Worm (Caenorhabditis elegans) whole organism, L2 larva: Measurements from ENCODE around the gene Y57G11C.48.

Experiments used
- C34F6.9 ChIP-seq: fragments of 150-350 bp; optimal IDR thresholded peaks from 2 replicates; lab custom pipeline; 2014; ENCODE audit warnings: missing biosample characterization, missing genetic modification characterization
- F13H6.1 ChIP-seq: sonication (generic microtip); optimal IDR thresholded peaks from 2 replicates; lab custom pipeline; 2016; ENCODE audit warnings: missing genetic modification characterization, missing compliant biosample characterization
- R02D3.7 ChIP-seq: fragments of 150-350 bp; optimal IDR thresholded peaks from 2 replicates; lab custom pipeline; 2014; ENCODE audit warnings: missing biosample characterization, missing genetic modification characterization
- Y55F3AM.14 ChIP-seq: fragments of 200-800 bp; sonication (Bioruptor generic); optimal IDR thresholded peaks from 2 replicates; lab custom pipeline; 2018; ENCODE audit warnings: mild to moderate bottlenecking, missing genetic modification characterization, missing compliant biosample characterization
- ZK546.5 ChIP-seq: sonication (generic microtip); optimal IDR thresholded peaks from 2 replicates; lab custom pipeline; 2017; ENCODE audit warnings: missing biosample characterization, missing genetic modification characterization
- alr-1 ChIP-seq: fragments of 150-350 bp; optimal IDR thresholded peaks from 2 replicates; lab custom pipeline; 2014; ENCODE audit warnings: missing biosample characterization, missing genetic modification characterization
- aly-2 ChIP-seq: fragments of 150-350 bp; optimal IDR thresholded peaks from 2 replicates; lab custom pipeline; 2014; ENCODE audit warnings: missing biosample characterization, missing genetic modification characterization
- ama-1 ChIP-seq: fragments of 150-350 bp; optimal IDR thresholded peaks from 2 replicates; lab custom pipeline; 2018; ENCODE audit warnings: inconsistent platforms
- blmp-1 ChIP-seq: sonication (generic microtip); optimal IDR thresholded peaks from 2 replicates; lab custom pipeline; 2017; ENCODE audit warnings: missing genetic modification characterization, mild to moderate bottlenecking, missing compliant biosample characterization, antibody characterized with exemption, moderate library complexity; ENCODE audit not compliant: insufficient read depth
- ceh-16 ChIP-seq: fragments of 150-350 bp; optimal IDR thresholded peaks from 2 replicates; lab custom pipeline; 2014; ENCODE audit warnings: missing biosample characterization, missing genetic modification characterization
- ceh-82 ChIP-seq: fragments of 150-350 bp; optimal IDR thresholded peaks from 2 replicates; lab custom pipeline; 2014; ENCODE audit warnings: missing biosample characterization, missing genetic modification characterization
- crh-2 ChIP-seq: sonication (generic microtip); optimal IDR thresholded peaks from 2 replicates; lab custom pipeline; 2017; ENCODE audit warnings: missing biosample characterization, missing genetic modification characterization
- dmd-4 ChIP-seq: sonication (generic microtip); optimal IDR thresholded peaks from 2 replicates; lab custom pipeline; 2017; ENCODE audit warnings: missing biosample characterization, missing genetic modification characterization
- egl-27 ChIP-seq: sonication (generic microtip); optimal IDR thresholded peaks from 3 replicates; lab custom pipeline; 2017; ENCODE audit warnings: missing biosample characterization, missing genetic modification reagents, missing genetic modification characterization
- elt-1 ChIP-seq: fragments of 150-350 bp; optimal IDR thresholded peaks from 2 replicates; lab custom pipeline; 2014; ENCODE audit warnings: missing biosample characterization, missing genetic modification characterization
- elt-3 ChIP-seq: sonication (generic microtip); optimal IDR thresholded peaks from 2 replicates; lab custom pipeline; 2017; ENCODE audit warnings: missing biosample characterization, missing genetic modification characterization
- fos-1 ChIP-seq: fragments of 150-350 bp; optimal IDR thresholded peaks from 2 replicates; lab custom pipeline; 2014; ENCODE audit warnings: missing biosample characterization, missing genetic modification characterization
- gmeb-1 ChIP-seq: fragments of 150-350 bp; optimal IDR thresholded peaks from 2 replicates; lab custom pipeline; 2014; ENCODE audit warnings: missing biosample characterization, missing genetic modification characterization
- lin-11 ChIP-seq: fragments of 150-350 bp; sonication (generic microtip); optimal IDR thresholded peaks from 2 replicates; lab custom pipeline; 2014; ENCODE audit warnings: missing biosample characterization, missing genetic modification characterization, inconsistent platforms, mixed read lengths
- lin-13 ChIP-seq: fragments of 150-350 bp; optimal IDR thresholded peaks from 2 replicates; lab custom pipeline; 2014; ENCODE audit warnings: missing biosample characterization, missing genetic modification reagents, missing genetic modification characterization
- lin-39 ChIP-seq: fragments of 150-350 bp; optimal IDR thresholded peaks from 2 replicates; lab custom pipeline; 2014; ENCODE audit warnings: missing biosample characterization, missing genetic modification reagents, missing genetic modification characterization
- lsy-2 ChIP-seq, 2 experiments: fragments of 150-350 bp in 1 of 2; sonication (generic microtip) in 1 of 2; optimal IDR thresholded peaks; 2 replicates each; lab custom pipeline; 2014 to 2017; ENCODE audit warnings: missing biosample characterization in 2 of 2, missing genetic modification characterization in 2 of 2
- mab-5 ChIP-seq: fragments of 150-350 bp; optimal IDR thresholded peaks from 2 replicates; lab custom pipeline; 2014; ENCODE audit warnings: missing biosample characterization, missing genetic modification characterization
- mbf-1 ChIP-seq: sonication (generic microtip); optimal IDR thresholded peaks from 2 replicates; lab custom pipeline; 2017; ENCODE audit warnings: missing biosample characterization, missing genetic modification characterization
- mdl-1 ChIP-seq, 2 experiments: fragments of 150-350 bp in 1 of 2; sonication (generic microtip) in 1 of 2; optimal IDR thresholded peaks; 2 replicates each; lab custom pipeline; 2017; ENCODE audit warnings: missing biosample characterization in 2 of 2, missing genetic modification characterization in 2 of 2
- nhr-10 ChIP-seq: sonication (generic microtip); optimal IDR thresholded peaks from 2 replicates; lab custom pipeline; 2017; ENCODE audit warnings: missing biosample characterization, missing genetic modification characterization
- nhr-11 ChIP-seq: fragments of 150-350 bp; optimal IDR thresholded peaks from 2 replicates; lab custom pipeline; 2014; ENCODE audit warnings: missing biosample characterization, missing genetic modification characterization
- nhr-12 ChIP-seq: fragments of 150-350 bp; optimal IDR thresholded peaks from 2 replicates; lab custom pipeline; 2014; ENCODE audit warnings: missing biosample characterization, missing genetic modification characterization
- nhr-129 ChIP-seq: fragments of 150-350 bp; optimal IDR thresholded peaks from 2 replicates; lab custom pipeline; 2014; ENCODE audit warnings: missing biosample characterization, missing genetic modification characterization
- nhr-21 ChIP-seq: fragments of 150-350 bp; optimal IDR thresholded peaks from 2 replicates; lab custom pipeline; 2014; ENCODE audit warnings: missing biosample characterization, missing genetic modification characterization
- nhr-23 ChIP-seq: fragments of 150-350 bp; optimal IDR thresholded peaks from 2 replicates; lab custom pipeline; 2014; ENCODE audit warnings: missing biosample characterization, missing genetic modification reagents, missing genetic modification characterization
- nhr-237 ChIP-seq: fragments of 150-350 bp; optimal IDR thresholded peaks from 2 replicates; lab custom pipeline; 2014; ENCODE audit warnings: missing biosample characterization, missing genetic modification characterization
- nhr-25 ChIP-seq: fragments of 150-350 bp; sonication (generic microtip); optimal IDR thresholded peaks from 3 replicates; lab custom pipeline; 2014; ENCODE audit warnings: missing biosample characterization, missing genetic modification characterization
- nhr-6 ChIP-seq: fragments of 150-350 bp; optimal IDR thresholded peaks from 2 replicates; lab custom pipeline; 2014; ENCODE audit warnings: missing biosample characterization, missing genetic modification characterization
- nhr-77 ChIP-seq: fragments of 150-350 bp; optimal IDR thresholded peaks from 2 replicates; lab custom pipeline; 2014; ENCODE audit warnings: missing biosample characterization, missing genetic modification characterization
- peb-1 ChIP-seq: fragments of 150-350 bp; optimal IDR thresholded peaks from 2 replicates; lab custom pipeline; 2014; ENCODE audit warnings: missing biosample characterization, missing genetic modification characterization
- sem-4 ChIP-seq: fragments of 150-350 bp; optimal IDR thresholded peaks from 2 replicates; lab custom pipeline; 2014; ENCODE audit warnings: missing biosample characterization, missing genetic modification reagents, missing genetic modification characterization
- skn-1 ChIP-seq: sonication (generic microtip); optimal IDR thresholded peaks from 2 replicates; lab custom pipeline; 2017; ENCODE audit warnings: missing biosample characterization, missing genetic modification characterization
- sma-3 ChIP-seq: sonication (generic microtip); optimal IDR thresholded peaks from 2 replicates; lab custom pipeline; 2016; ENCODE audit warnings: missing genetic modification reagents, missing genetic modification characterization, missing compliant biosample characterization
- sma-9 ChIP-seq, 2 experiments: fragments of 150-350 bp in 1 of 2; sonication (generic microtip) in 1 of 2; optimal IDR thresholded peaks; 2 replicates each; lab custom pipeline; 2014 to 2016; ENCODE audit warnings: missing genetic modification characterization in 2 of 2, mild to moderate bottlenecking in 1 of 2, missing biosample characterization in 1 of 2, missing compliant biosample characterization in 1 of 2, missing genetic modification reagents in 1 of 2, moderate library complexity in 1 of 2
- snpc-4 ChIP-seq: fragments of 150-350 bp; optimal IDR thresholded peaks from 2 replicates; lab custom pipeline; 2014; ENCODE audit warnings: missing biosample characterization, missing genetic modification characterization
- unc-39 ChIP-seq: fragments of 150-350 bp; optimal IDR thresholded peaks from 2 replicates; lab custom pipeline; 2014; ENCODE audit warnings: missing biosample characterization, missing genetic modification characterization
- unc-55 ChIP-seq: fragments of 150-350 bp; sonication (generic microtip); optimal IDR thresholded peaks from 3 replicates; lab custom pipeline; 2014; ENCODE audit warnings: missing biosample characterization, missing genetic modification reagents, missing genetic modification characterization
- unc-62 ChIP-seq: fragments of 150-350 bp; optimal IDR thresholded peaks from 2 replicates; lab custom pipeline; 2014; ENCODE audit warnings: missing biosample characterization, missing genetic modification reagents, missing genetic modification characterization
- zag-1 ChIP-seq: fragments of 150-350 bp; optimal IDR thresholded peaks from 2 replicates; lab custom pipeline; 2014; ENCODE audit warnings: missing biosample characterization, missing genetic modification characterization
- ztf-1 ChIP-seq: fragments of 200-800 bp; sonication (Bioruptor generic); conservative IDR thresholded peaks from 2 replicates; pipeline ENCODE4 v1.3.6; 2022; ENCODE audit warnings: missing genetic modification characterization, missing compliant biosample characterization
- ztf-11 ChIP-seq: sonication (generic microtip); optimal IDR thresholded peaks from 2 replicates; lab custom pipeline; 2017; ENCODE audit warnings: missing biosample characterization, missing genetic modification characterization
- ztf-4 ChIP-seq: fragments of 150-350 bp; optimal IDR thresholded peaks from 2 replicates; lab custom pipeline; 2014; ENCODE audit warnings: missing biosample characterization, missing genetic modification characterization

The Y57G11C.48 gene

DNA sequence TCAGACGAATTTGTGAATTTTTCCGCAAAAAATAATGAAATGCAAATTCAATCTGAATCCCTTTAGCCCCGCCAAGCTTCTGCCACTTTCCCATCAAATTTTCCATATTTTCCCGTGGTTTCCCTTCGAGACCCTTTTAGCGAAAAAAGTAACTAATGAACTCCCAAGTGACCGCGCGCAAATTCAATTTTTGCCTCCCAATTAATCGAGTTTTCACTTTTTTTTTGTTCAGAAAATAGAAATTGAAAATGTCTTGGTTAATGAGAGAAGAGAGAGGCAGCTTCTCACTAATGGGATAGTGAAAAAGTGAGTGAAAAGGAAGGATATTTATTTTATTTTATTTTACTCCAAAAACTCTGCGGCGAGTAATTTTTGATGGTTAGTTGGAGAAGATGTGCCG lies 15.9 kb upstream of the Y57G11C.48 start:
- TF ChIP-seq nhr-77 (tag; lab: Kevin White, UChicago) (no peak), sma-3 (GFP tag; lab: Kevin White, UChicago) (no peak)

- TF ChIP-seq peb-1 (no peak), alr-1 (no peak), nhr-129 (tag; lab: Kevin White, UChicago) (peak; percentile 92), mbf-1 (tag; lab: Kevin White, UChicago) (no peak), skn-1 (no peak), elt-3 (no peak), lin-11 (tag; lab: Kevin White, UChicago) (no peak), nhr-23 (tag; lab: Kevin White, UChicago) (no peak), lin-13 (GFP tag; lab: Kevin White, UChicago) (peak; percentile 62), F13H6.1 (peak; percentile 29), nhr-6 (tag; lab: Kevin White, UChicago) (peak; percentile 38), unc-55 (GFP tag; lab: Kevin White, UChicago) (peak; percentile 94), nhr-21 (peak; percentile 41), sma-9 (GFP tag; optimal IDR thresholded peaks at IDR 0.05; lab: Kevin White, UChicago) (no peak), sma-9 (tag; optimal IDR thresholded peaks at IDR 0.05; lab: Kevin White, UChicago) (no peak), lsy-2 (tag; optimal IDR thresholded peaks at IDR 0.05; lab: Kevin White, UChicago) (peak; percentile 68 to 89), ztf-1 (GFP tag; lab: Robert Waterston, UW) (no peak), ama-1 (lab: Kevin White, UChicago) (no peak), R02D3.7 (tag; lab: Kevin White, UChicago) (no peak), zag-1 (tag; lab: Kevin White, UChicago) (no peak), fos-1 (tag; lab: Kevin White, UChicago) (peak; percentile 90), nhr-237 (tag; lab: Kevin White, UChicago) (no peak), sem-4 (tag; lab: Kevin White, UChicago) (no peak), C34F6.9 (peak; percentile 89), Y55F3AM.14 (no peak), mdl-1 (tag; optimal IDR thresholded peaks at IDR 0.05; lab: Kevin White, UChicago) (no peak), gmeb-1 (tag; lab: Kevin White, UChicago) (peak; percentile 97), ceh-16 (tag; lab: Kevin White, UChicago) (no peak), nhr-10 (tag; lab: Kevin White, UChicago) (no peak), nhr-12 (tag; lab: Kevin White, UChicago) (no peak), dmd-4 (no peak), ztf-4 (tag; lab: Kevin White, UChicago) (no peak), lin-39 (no peak), snpc-4 (peak; percentile 65), elt-1 (no peak), nhr-11 (tag; lab: Kevin White, UChicago) (no peak), sma-3 (GFP tag; lab: Kevin White, UChicago) (peak; percentile 55), ztf-11 (tag; lab: Kevin White, UChicago) (no peak), egl-27 (no peak), aly-2 (tag; lab: Kevin White, UChicago) (no peak), ZK546.5 (no peak), unc-62 (GFP tag; lab: Kevin White, UChicago) (no peak), nhr-77 (tag; lab: Kevin White, UChicago) (no peak), nhr-25 (tag; lab: Kevin White, UChicago) (peak; percentile 70), mab-5 (tag; lab: Kevin White, UChicago) (no peak), blmp-1 (tag; lab: Kevin White, UChicago) (no peak), ceh-82 (no peak), crh-2 (tag; lab: Kevin White, UChicago) (peak; percentile 78), unc-39 (tag; lab: Kevin White, UChicago) (no peak)
Measured at ce11 chrIV:14959375-14959774, 15.2 kb upstream of the Y57G11C.48 start.
